Worm (Caenorhabditis elegans) whole organism, L2 larva: ENCODE measurements around the gene Y60A3A.23.

Experiments used
- C34F6.9 ChIP-seq: fragments of 150-350 bp; optimal IDR thresholded peaks from 2 replicates; lab custom pipeline; 2014; ENCODE audit warnings: missing biosample characterization, missing genetic modification characterization
- F13H6.1 ChIP-seq: sonication (generic microtip); optimal IDR thresholded peaks from 2 replicates; lab custom pipeline; 2016; ENCODE audit warnings: missing genetic modification characterization, missing compliant biosample characterization
- R02D3.7 ChIP-seq: fragments of 150-350 bp; optimal IDR thresholded peaks from 2 replicates; lab custom pipeline; 2014; ENCODE audit warnings: missing biosample characterization, missing genetic modification characterization
- Y55F3AM.14 ChIP-seq: fragments of 200-800 bp; sonication (Bioruptor generic); optimal IDR thresholded peaks from 2 replicates; lab custom pipeline; 2018; ENCODE audit warnings: mild to moderate bottlenecking, missing genetic modification characterization, missing compliant biosample characterization
- ZK546.5 ChIP-seq: sonication (generic microtip); optimal IDR thresholded peaks from 2 replicates; lab custom pipeline; 2017; ENCODE audit warnings: missing biosample characterization, missing genetic modification characterization
- aly-2 ChIP-seq: fragments of 150-350 bp; optimal IDR thresholded peaks from 2 replicates; lab custom pipeline; 2014; ENCODE audit warnings: missing biosample characterization, missing genetic modification characterization
- ama-1 ChIP-seq: fragments of 150-350 bp; optimal IDR thresholded peaks from 2 replicates; lab custom pipeline; 2018; ENCODE audit warnings: inconsistent platforms
- blmp-1 ChIP-seq: sonication (generic microtip); optimal IDR thresholded peaks from 2 replicates; lab custom pipeline; 2017; ENCODE audit warnings: missing genetic modification characterization, mild to moderate bottlenecking, missing compliant biosample characterization, antibody characterized with exemption, moderate library complexity; ENCODE audit not compliant: insufficient read depth
- ceh-16 ChIP-seq: fragments of 150-350 bp; optimal IDR thresholded peaks from 2 replicates; lab custom pipeline; 2014; ENCODE audit warnings: missing biosample characterization, missing genetic modification characterization
- ceh-82 ChIP-seq: fragments of 150-350 bp; optimal IDR thresholded peaks from 2 replicates; lab custom pipeline; 2014; ENCODE audit warnings: missing biosample characterization, missing genetic modification characterization
- crh-2 ChIP-seq: sonication (generic microtip); optimal IDR thresholded peaks from 2 replicates; lab custom pipeline; 2017; ENCODE audit warnings: missing biosample characterization, missing genetic modification characterization
- egl-27 ChIP-seq: sonication (generic microtip); optimal IDR thresholded peaks from 3 replicates; lab custom pipeline; 2017; ENCODE audit warnings: missing biosample characterization, missing genetic modification reagents, missing genetic modification characterization
- elt-1 ChIP-seq: fragments of 150-350 bp; optimal IDR thresholded peaks from 2 replicates; lab custom pipeline; 2014; ENCODE audit warnings: missing biosample characterization, missing genetic modification characterization
- elt-3 ChIP-seq: sonication (generic microtip); optimal IDR thresholded peaks from 2 replicates; lab custom pipeline; 2017; ENCODE audit warnings: missing biosample characterization, missing genetic modification characterization
- fos-1 ChIP-seq: fragments of 150-350 bp; optimal IDR thresholded peaks from 2 replicates; lab custom pipeline; 2014; ENCODE audit warnings: missing biosample characterization, missing genetic modification characterization
- gmeb-1 ChIP-seq: fragments of 150-350 bp; optimal IDR thresholded peaks from 2 replicates; lab custom pipeline; 2014; ENCODE audit warnings: missing biosample characterization, missing genetic modification characterization
- lin-11 ChIP-seq: fragments of 150-350 bp; sonication (generic microtip); optimal IDR thresholded peaks from 2 replicates; lab custom pipeline; 2014; ENCODE audit warnings: missing biosample characterization, missing genetic modification characterization, inconsistent platforms, mixed read lengths
- lin-39 ChIP-seq: fragments of 150-350 bp; optimal IDR thresholded peaks from 2 replicates; lab custom pipeline; 2014; ENCODE audit warnings: missing biosample characterization, missing genetic modification reagents, missing genetic modification characterization
- mab-5 ChIP-seq: fragments of 150-350 bp; optimal IDR thresholded peaks from 2 replicates; lab custom pipeline; 2014; ENCODE audit warnings: missing biosample characterization, missing genetic modification characterization
- mbf-1 ChIP-seq: sonication (generic microtip); optimal IDR thresholded peaks from 2 replicates; lab custom pipeline; 2017; ENCODE audit warnings: missing biosample characterization, missing genetic modification characterization
- mdl-1 ChIP-seq, 2 experiments: fragments of 150-350 bp in 1 of 2; sonication (generic microtip) in 1 of 2; optimal IDR thresholded peaks; 2 replicates each; lab custom pipeline; 2017; ENCODE audit warnings: missing biosample characterization in 2 of 2, missing genetic modification characterization in 2 of 2
- nhr-10 ChIP-seq: sonication (generic microtip); optimal IDR thresholded peaks from 2 replicates; lab custom pipeline; 2017; ENCODE audit warnings: missing biosample characterization, missing genetic modification characterization
- nhr-11 ChIP-seq: fragments of 150-350 bp; optimal IDR thresholded peaks from 2 replicates; lab custom pipeline; 2014; ENCODE audit warnings: missing biosample characterization, missing genetic modification characterization
- nhr-129 ChIP-seq: fragments of 150-350 bp; optimal IDR thresholded peaks from 2 replicates; lab custom pipeline; 2014; ENCODE audit warnings: missing biosample characterization, missing genetic modification characterization
- nhr-21 ChIP-seq: fragments of 150-350 bp; optimal IDR thresholded peaks from 2 replicates; lab custom pipeline; 2014; ENCODE audit warnings: missing biosample characterization, missing genetic modification characterization
- nhr-23 ChIP-seq: fragments of 150-350 bp; optimal IDR thresholded peaks from 2 replicates; lab custom pipeline; 2014; ENCODE audit warnings: missing biosample characterization, missing genetic modification reagents, missing genetic modification characterization
- nhr-237 ChIP-seq: fragments of 150-350 bp; optimal IDR thresholded peaks from 2 replicates; lab custom pipeline; 2014; ENCODE audit warnings: missing biosample characterization, missing genetic modification characterization
- nhr-25 ChIP-seq: fragments of 150-350 bp; sonication (generic microtip); optimal IDR thresholded peaks from 3 replicates; lab custom pipeline; 2014; ENCODE audit warnings: missing biosample characterization, missing genetic modification characterization
- nhr-6 ChIP-seq: fragments of 150-350 bp; optimal IDR thresholded peaks from 2 replicates; lab custom pipeline; 2014; ENCODE audit warnings: missing biosample characterization, missing genetic modification characterization
- nhr-77 ChIP-seq: fragments of 150-350 bp; optimal IDR thresholded peaks from 2 replicates; lab custom pipeline; 2014; ENCODE audit warnings: missing biosample characterization, missing genetic modification characterization
- peb-1 ChIP-seq: fragments of 150-350 bp; optimal IDR thresholded peaks from 2 replicates; lab custom pipeline; 2014; ENCODE audit warnings: missing biosample characterization, missing genetic modification characterization
- sem-4 ChIP-seq: fragments of 150-350 bp; optimal IDR thresholded peaks from 2 replicates; lab custom pipeline; 2014; ENCODE audit warnings: missing biosample characterization, missing genetic modification reagents, missing genetic modification characterization
- skn-1 ChIP-seq: sonication (generic microtip); optimal IDR thresholded peaks from 2 replicates; lab custom pipeline; 2017; ENCODE audit warnings: missing biosample characterization, missing genetic modification characterization
- sma-9 ChIP-seq, 2 experiments: fragments of 150-350 bp in 1 of 2; sonication (generic microtip) in 1 of 2; optimal IDR thresholded peaks; 2 replicates each; lab custom pipeline; 2014 to 2016; ENCODE audit warnings: missing genetic modification characterization in 2 of 2, mild to moderate bottlenecking in 1 of 2, missing biosample characterization in 1 of 2, missing compliant biosample characterization in 1 of 2, missing genetic modification reagents in 1 of 2, moderate library complexity in 1 of 2
- unc-39 ChIP-seq: fragments of 150-350 bp; optimal IDR thresholded peaks from 2 replicates; lab custom pipeline; 2014; ENCODE audit warnings: missing biosample characterization, missing genetic modification characterization
- unc-62 ChIP-seq: fragments of 150-350 bp; optimal IDR thresholded peaks from 2 replicates; lab custom pipeline; 2014; ENCODE audit warnings: missing biosample characterization, missing genetic modification reagents, missing genetic modification characterization
- ztf-4 ChIP-seq: fragments of 150-350 bp; optimal IDR thresholded peaks from 2 replicates; lab custom pipeline; 2014; ENCODE audit warnings: missing biosample characterization, missing genetic modification characterization

Gene Y60A3A.23

DNA sequence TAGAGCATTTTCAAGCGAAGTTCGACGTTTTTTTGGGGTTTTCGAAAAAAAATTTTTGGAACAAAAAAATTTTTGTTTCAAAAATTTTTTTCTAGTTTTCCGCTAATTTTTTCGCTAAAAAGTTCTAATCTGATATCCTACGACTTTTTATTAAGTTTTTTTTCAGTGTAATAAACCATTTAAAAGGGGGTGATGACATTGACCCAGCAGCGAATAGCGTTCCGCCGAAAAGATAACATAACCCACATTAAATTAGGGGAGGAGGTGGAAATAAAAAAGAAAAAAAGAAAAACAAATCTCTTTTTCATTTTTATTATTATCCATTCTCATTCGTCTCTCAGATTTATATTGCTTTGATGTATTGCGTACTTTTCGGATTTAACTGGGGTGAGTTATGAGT, at the start of gene Y60A3A.23:
TSS of gene Y60A3A.23 (plus strand) at position 301 of the 400 bp plus-strand sequence.
- no peak for TF ChIP-seq ceh-82 (tag; lab: Kevin White, UChicago)
- TF ChIP-seq ZK546.5 = no peak
- TF ChIP-seq nhr-6 (tag; lab: Kevin White, UChicago) = no peak
- no peak for TF ChIP-seq nhr-11
- TF ChIP-seq sma-9 (GFP tag; optimal IDR thresholded peaks at IDR 0.05; lab: Kevin White, UChicago) = no peak
- TF ChIP-seq sma-9 (tag; optimal IDR thresholded peaks at IDR 0.05; lab: Kevin White, UChicago) = no peak
- TF ChIP-seq R02D3.7 (tag; lab: Kevin White, UChicago) = no peak
- TF ChIP-seq gmeb-1 (tag; lab: Kevin White, UChicago) = no peak
- no peak for TF ChIP-seq crh-2 (tag; lab: Kevin White, UChicago)
- TF ChIP-seq ztf-4 (tag; lab: Kevin White, UChicago) = no peak
- no peak for TF ChIP-seq fos-1 (tag; lab: Kevin White, UChicago)
- no peak for TF ChIP-seq elt-3
- TF ChIP-seq nhr-237 (tag; lab: Kevin White, UChicago) = no peak

ce11 chrV:19958744-19959143, 48.8 kb upstream of the Y60A3A.23 start, which contains the start of gene srh-172:
Gene srh-172, plus strand, starts transcription at chrV:19959044.
- no peak for TF ChIP-seq nhr-23
- no peak for TF ChIP-seq mab-5 (tag; lab: Kevin White, UChicago)
- no peak for TF ChIP-seq gmeb-1 (tag; lab: Kevin White, UChicago)
- no peak for TF ChIP-seq nhr-21 (tag; lab: Kevin White, UChicago)
- no peak for TF ChIP-seq mbf-1 (tag; lab: Kevin White, UChicago)
- TF ChIP-seq F13H6.1 (tag; lab: Kevin White, UChicago) = no peak
- no peak for TF ChIP-seq blmp-1 (tag; lab: Kevin White, UChicago)
- TF ChIP-seq sem-4 = no peak
- no peak for TF ChIP-seq ceh-82 (tag; lab: Kevin White, UChicago)
- TF ChIP-seq C34F6.9 (tag; lab: Kevin White, UChicago) = no peak
- TF ChIP-seq lin-11 (tag; lab: Kevin White, UChicago) = no peak
- no peak for TF ChIP-seq ztf-4 (tag; lab: Kevin White, UChicago)

ce11 chrV:19961971-19962370, 45.6 kb upstream of the Y60A3A.23 start:
- TF ChIP-seq nhr-23 = no peak
- no peak for TF ChIP-seq mab-5 (tag; lab: Kevin White, UChicago)
- no peak for TF ChIP-seq skn-1 (tag; lab: Kevin White, UChicago)
- TF ChIP-seq C34F6.9 (tag; lab: Kevin White, UChicago) = no peak
- TF ChIP-seq nhr-21 (tag; lab: Kevin White, UChicago) = no peak
- no peak for TF ChIP-seq crh-2 (tag; lab: Kevin White, UChicago)
- no peak for TF ChIP-seq ceh-16 (tag; lab: Kevin White, UChicago)
- no peak for TF ChIP-seq fos-1 (tag; lab: Kevin White, UChicago)
- TF ChIP-seq lin-39 = no peak
- no peak for TF ChIP-seq blmp-1 (tag; lab: Kevin White, UChicago)
- TF ChIP-seq aly-2 (tag; lab: Kevin White, UChicago) = no peak
- TF ChIP-seq mdl-1 (tag; optimal IDR thresholded peaks at IDR 0.05; lab: Kevin White, UChicago) = no peak

DNA sequence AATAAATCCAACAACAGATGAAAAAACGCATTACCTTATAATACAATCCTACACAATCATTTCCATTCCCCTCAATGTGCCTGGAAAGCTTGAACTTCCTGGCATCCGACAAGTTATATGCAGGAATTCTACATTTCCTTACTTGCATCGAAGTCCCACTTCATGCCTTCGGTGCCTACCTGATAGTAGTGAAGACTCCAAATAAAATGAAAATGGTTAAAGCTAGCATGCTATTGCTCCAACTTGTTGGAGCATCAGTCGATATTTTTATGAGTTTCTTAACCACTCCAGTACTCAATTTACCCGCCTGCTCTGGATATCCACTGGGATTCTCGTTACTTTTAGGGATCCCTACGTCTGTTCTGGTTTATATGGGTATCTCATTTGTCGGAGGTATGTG, 41.9 kb upstream of the Y60A3A.23 start, which contains the start of gene srh-171:
TSS of gene srh-171 (plus strand) at position 75 of the 400 bp plus-strand sequence.
- no peak for TF ChIP-seq Y55F3AM.14
- no peak for TF ChIP-seq unc-62
- TF ChIP-seq unc-39 (tag; lab: Kevin White, UChicago) = no peak
- TF ChIP-seq ZK546.5 = no peak
- TF ChIP-seq lin-39 = no peak
- no peak for TF ChIP-seq peb-1 (tag; lab: Kevin White, UChicago)
- no peak for TF ChIP-seq nhr-77 (tag; lab: Kevin White, UChicago)
- TF ChIP-seq egl-27 = no peak
- TF ChIP-seq nhr-10 (tag; lab: Kevin White, UChicago) = no peak
- no peak for TF ChIP-seq nhr-25
- TF ChIP-seq ceh-82 (tag; lab: Kevin White, UChicago) = no peak
- TF ChIP-seq nhr-23 = no peak
- no peak for TF ChIP-seq crh-2 (tag; lab: Kevin White, UChicago)
- no peak for TF ChIP-seq C34F6.9 (tag; lab: Kevin White, UChicago)
- TF ChIP-seq nhr-6 (tag; lab: Kevin White, UChicago) = no peak
- no peak for TF ChIP-seq ama-1 (lab: Kevin White, UChicago)
- TF ChIP-seq elt-1 (tag; lab: Kevin White, UChicago) = no peak
- no peak for TF ChIP-seq nhr-129
- TF ChIP-seq mab-5 (tag; lab: Kevin White, UChicago) = no peak
